Worm (Caenorhabditis elegans): ENCODE results near the gene mrps-12.

ce11 chrV:20824962-20825609 is 12.8 kb upstream of the mrps-12 start, which contains the start of the genes gcy-22 and grl-14:
- TF ChIP-seq tab-1 (GFP tag; IDR thresholded peaks at IDR 0.05) (no peak), ref-1 (GFP tag; conservative IDR thresholded peaks at IDR 0.05) (no peak)
